Worm (Caenorhabditis elegans) whole organism, midembryonic: ENCODE measurements around the gene coq-2.

ENCODE experiments used
- T22C8.4 ChIP-seq: fragments of 200-800 bp; sonication (Bioruptor generic); IDR thresholded peaks from 2 replicates; pipeline ENCODE4 v1.3.6; 2022; ENCODE audit warnings: missing genetic modification characterization, missing compliant biosample characterization
- cog-1 ChIP-seq: sonication (generic microtip); optimal IDR thresholded peaks from 2 replicates; lab custom pipeline; 2016; ENCODE audit warnings: missing genetic modification characterization, missing compliant biosample characterization
- klf-2 ChIP-seq: fragments of 200-800 bp; sonication (Bioruptor generic); conservative IDR thresholded peaks from 2 replicates; pipeline ENCODE4 v1.3.6; 2022; ENCODE audit warnings: missing genetic modification reagents, missing genetic modification characterization, missing compliant biosample characterization
- med-1 ChIP-seq: sonication (generic microtip); optimal IDR thresholded peaks from 2 replicates; lab custom pipeline; 2017; ENCODE audit warnings: missing genetic modification characterization, mild to moderate bottlenecking, missing compliant biosample characterization, antibody characterized with exemption, missing genetic modification reagents; ENCODE audit not compliant: insufficient read depth
- tab-1 ChIP-seq: fragments of 200-800 bp; sonication (Bioruptor generic); IDR thresholded peaks from 2 replicates; pipeline ENCODE4 v1.3.6; 2022; ENCODE audit warnings: missing genetic modification characterization, missing compliant biosample characterization
- ztf-23 ChIP-seq: fragments of 200-800 bp; sonication (Bioruptor generic); IDR thresholded peaks from 2 replicates; pipeline ENCODE4 v1.3.6; 2022; ENCODE audit warnings: missing genetic modification reagents, missing genetic modification characterization, missing compliant biosample characterization
- ztf-29 ChIP-seq: fragments of 200-800 bp; sonication (Bioruptor generic); IDR thresholded peaks from 2 replicates; pipeline ENCODE4 v1.3.6; 2022; ENCODE audit warnings: missing genetic modification reagents, missing genetic modification characterization, missing compliant biosample characterization

- no peak for TF ChIP-seq tab-1 (GFP tag; lab: Robert Waterston, UW)
- no peak for TF ChIP-seq med-1 (GFP tag; lab: Kevin White, UChicago)
- no peak for TF ChIP-seq cog-1 (tag; lab: Kevin White, UChicago)
- TF ChIP-seq klf-2 (GFP tag; lab: Robert Waterston, UW): no peak
- no peak for TF ChIP-seq ztf-29 (GFP tag; lab: Robert Waterston, UW)
- no peak for TF ChIP-seq ztf-23 (GFP tag; lab: Robert Waterston, UW)
- no peak for TF ChIP-seq T22C8.4
Observed at ce11 chrIII:6888999-6889824, 46.6 kb upstream of the coq-2 start, which contains the start of the genes brd-1 and K04C2.2.
